Worm (Caenorhabditis elegans) whole organism, L2 larva: Measurements from ENCODE around the gene fbxa-10.
"Not testable (repeated sequence)": the region's sequence is repeated elsewhere in the genome, so short reads cannot be mapped to it uniquely, and the experiment has no call there.

Experiments
- C34F6.9 ChIP-seq: fragments of 150-350 bp; optimal IDR thresholded peaks from 2 replicates; lab custom pipeline; 2014; ENCODE audit warnings: missing biosample characterization, missing genetic modification characterization
- F13H6.1 ChIP-seq: sonication (generic microtip); optimal IDR thresholded peaks from 2 replicates; lab custom pipeline; 2016; ENCODE audit warnings: missing genetic modification characterization, missing compliant biosample characterization
- R02D3.7 ChIP-seq: fragments of 150-350 bp; optimal IDR thresholded peaks from 2 replicates; lab custom pipeline; 2014; ENCODE audit warnings: missing biosample characterization, missing genetic modification characterization
- ama-1 ChIP-seq: fragments of 150-350 bp; optimal IDR thresholded peaks from 2 replicates; lab custom pipeline; 2018; ENCODE audit warnings: inconsistent platforms
- crh-2 ChIP-seq: sonication (generic microtip); optimal IDR thresholded peaks from 2 replicates; lab custom pipeline; 2017; ENCODE audit warnings: missing biosample characterization, missing genetic modification characterization
- dmd-4 ChIP-seq: sonication (generic microtip); optimal IDR thresholded peaks from 2 replicates; lab custom pipeline; 2017; ENCODE audit warnings: missing biosample characterization, missing genetic modification characterization
- egl-27 ChIP-seq: sonication (generic microtip); optimal IDR thresholded peaks from 3 replicates; lab custom pipeline; 2017; ENCODE audit warnings: missing biosample characterization, missing genetic modification reagents, missing genetic modification characterization
- elt-3 ChIP-seq: sonication (generic microtip); optimal IDR thresholded peaks from 2 replicates; lab custom pipeline; 2017; ENCODE audit warnings: missing biosample characterization, missing genetic modification characterization
- gmeb-1 ChIP-seq: fragments of 150-350 bp; optimal IDR thresholded peaks from 2 replicates; lab custom pipeline; 2014; ENCODE audit warnings: missing biosample characterization, missing genetic modification characterization
- lsy-2 ChIP-seq, 2 experiments: fragments of 150-350 bp in 1 of 2; sonication (generic microtip) in 1 of 2; optimal IDR thresholded peaks; 2 replicates each; lab custom pipeline; 2014 to 2017; ENCODE audit warnings: missing biosample characterization in 2 of 2, missing genetic modification characterization in 2 of 2
- mab-5 ChIP-seq: fragments of 150-350 bp; optimal IDR thresholded peaks from 2 replicates; lab custom pipeline; 2014; ENCODE audit warnings: missing biosample characterization, missing genetic modification characterization
- mdl-1 ChIP-seq, 2 experiments: fragments of 150-350 bp in 1 of 2; sonication (generic microtip) in 1 of 2; optimal IDR thresholded peaks; 2 replicates each; lab custom pipeline; 2017; ENCODE audit warnings: missing biosample characterization in 2 of 2, missing genetic modification characterization in 2 of 2
- nhr-10 ChIP-seq: sonication (generic microtip); optimal IDR thresholded peaks from 2 replicates; lab custom pipeline; 2017; ENCODE audit warnings: missing biosample characterization, missing genetic modification characterization
- nhr-11 ChIP-seq: fragments of 150-350 bp; optimal IDR thresholded peaks from 2 replicates; lab custom pipeline; 2014; ENCODE audit warnings: missing biosample characterization, missing genetic modification characterization
- nhr-129 ChIP-seq: fragments of 150-350 bp; optimal IDR thresholded peaks from 2 replicates; lab custom pipeline; 2014; ENCODE audit warnings: missing biosample characterization, missing genetic modification characterization
- nhr-21 ChIP-seq: fragments of 150-350 bp; optimal IDR thresholded peaks from 2 replicates; lab custom pipeline; 2014; ENCODE audit warnings: missing biosample characterization, missing genetic modification characterization
- nhr-237 ChIP-seq: fragments of 150-350 bp; optimal IDR thresholded peaks from 2 replicates; lab custom pipeline; 2014; ENCODE audit warnings: missing biosample characterization, missing genetic modification characterization
- nhr-25 ChIP-seq: fragments of 150-350 bp; sonication (generic microtip); optimal IDR thresholded peaks from 3 replicates; lab custom pipeline; 2014; ENCODE audit warnings: missing biosample characterization, missing genetic modification characterization
- nhr-6 ChIP-seq: fragments of 150-350 bp; optimal IDR thresholded peaks from 2 replicates; lab custom pipeline; 2014; ENCODE audit warnings: missing biosample characterization, missing genetic modification characterization
- peb-1 ChIP-seq: fragments of 150-350 bp; optimal IDR thresholded peaks from 2 replicates; lab custom pipeline; 2014; ENCODE audit warnings: missing biosample characterization, missing genetic modification characterization
- sem-4 ChIP-seq: fragments of 150-350 bp; optimal IDR thresholded peaks from 2 replicates; lab custom pipeline; 2014; ENCODE audit warnings: missing biosample characterization, missing genetic modification reagents, missing genetic modification characterization
- skn-1 ChIP-seq: sonication (generic microtip); optimal IDR thresholded peaks from 2 replicates; lab custom pipeline; 2017; ENCODE audit warnings: missing biosample characterization, missing genetic modification characterization
- sma-3 ChIP-seq: sonication (generic microtip); optimal IDR thresholded peaks from 2 replicates; lab custom pipeline; 2016; ENCODE audit warnings: missing genetic modification reagents, missing genetic modification characterization, missing compliant biosample characterization
- sma-9 ChIP-seq, 2 experiments: fragments of 150-350 bp in 1 of 2; sonication (generic microtip) in 1 of 2; optimal IDR thresholded peaks; 2 replicates each; lab custom pipeline; 2014 to 2016; ENCODE audit warnings: missing genetic modification characterization in 2 of 2, mild to moderate bottlenecking in 1 of 2, missing biosample characterization in 1 of 2, missing compliant biosample characterization in 1 of 2, missing genetic modification reagents in 1 of 2, moderate library complexity in 1 of 2
- unc-39 ChIP-seq: fragments of 150-350 bp; optimal IDR thresholded peaks from 2 replicates; lab custom pipeline; 2014; ENCODE audit warnings: missing biosample characterization, missing genetic modification characterization
- unc-55 ChIP-seq: fragments of 150-350 bp; sonication (generic microtip); optimal IDR thresholded peaks from 3 replicates; lab custom pipeline; 2014; ENCODE audit warnings: missing biosample characterization, missing genetic modification reagents, missing genetic modification characterization
- unc-62 ChIP-seq: fragments of 150-350 bp; optimal IDR thresholded peaks from 2 replicates; lab custom pipeline; 2014; ENCODE audit warnings: missing biosample characterization, missing genetic modification reagents, missing genetic modification characterization
- zag-1 ChIP-seq: fragments of 150-350 bp; optimal IDR thresholded peaks from 2 replicates; lab custom pipeline; 2014; ENCODE audit warnings: missing biosample characterization, missing genetic modification characterization
- ztf-1 ChIP-seq: fragments of 200-800 bp; sonication (Bioruptor generic); conservative IDR thresholded peaks from 2 replicates; pipeline ENCODE4 v1.3.6; 2022; ENCODE audit warnings: missing genetic modification characterization, missing compliant biosample characterization
- ztf-11 ChIP-seq: sonication (generic microtip); optimal IDR thresholded peaks from 2 replicates; lab custom pipeline; 2017; ENCODE audit warnings: missing biosample characterization, missing genetic modification characterization
- ztf-4 ChIP-seq: fragments of 150-350 bp; optimal IDR thresholded peaks from 2 replicates; lab custom pipeline; 2014; ENCODE audit warnings: missing biosample characterization, missing genetic modification characterization

fbxa-10 gene

ce11 chrIII:909540-909939 is 42.6 kb upstream of the fbxa-10 start, which contains the start of gene crls-1:
Gene crls-1 (minus strand): TSS chrIII:909902.
- TF ChIP-seq unc-39 (tag; lab: Kevin White, UChicago) (no peak), lsy-2 (tag; optimal IDR thresholded peaks at IDR 0.05; lab: Kevin White, UChicago) (peak in 1 of 2 experiments; percentile 14), nhr-10 (tag; lab: Kevin White, UChicago) (no peak)

- TF ChIP-seq unc-55 (peak; percentile 69), ztf-11 (no peak), crh-2 (tag; lab: Kevin White, UChicago) (peak; percentile 23), ztf-4 (tag; lab: Kevin White, UChicago) (no peak), lsy-2 (tag; optimal IDR thresholded peaks at IDR 0.05; lab: Kevin White, UChicago) (peak in 1 of 2 experiments; percentile 70), nhr-129 (peak; percentile 4), C34F6.9 (peak; percentile 63)
Measured at ce11 chrIII:910540-911311, 41.5 kb upstream of the fbxa-10 start, which contains the start of the genes F23H11.5 and bra-2. Gene F23H11.5 (minus strand): TSS chrIII:910590. Gene bra-2 (plus strand): TSS chrIII:911261.

DNA sequence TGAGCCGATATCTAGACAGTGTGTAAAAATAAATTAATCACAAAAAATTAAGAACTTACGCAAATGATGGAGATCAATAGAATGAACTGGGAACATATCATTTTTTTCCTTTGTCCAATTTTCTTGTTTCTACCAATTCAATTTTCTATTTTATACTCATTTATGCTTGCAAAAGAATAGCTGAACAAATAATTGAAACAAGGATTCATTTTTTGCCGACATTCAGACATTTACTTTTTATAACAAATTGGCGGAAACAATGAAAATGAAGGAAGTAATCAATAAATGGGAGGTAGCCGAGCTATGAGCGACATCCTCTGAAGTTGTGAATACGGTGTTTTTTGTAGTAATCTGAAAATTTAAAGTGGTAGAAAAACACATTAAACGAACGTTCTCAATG is 35.3 kb upstream of the fbxa-10 start, which contains the start of gene idpp-13:
TSS of gene idpp-13 (minus strand) at position 101 of the 400 bp plus-strand sequence.
- no peak for TF ChIP-seq sma-9 (GFP tag; optimal IDR thresholded peaks at IDR 0.05; lab: Kevin White, UChicago)
- no peak for TF ChIP-seq sma-9 (tag; optimal IDR thresholded peaks at IDR 0.05; lab: Kevin White, UChicago)
- no peak for TF ChIP-seq R02D3.7 (tag; lab: Kevin White, UChicago)
- no peak for TF ChIP-seq dmd-4 (tag; lab: Kevin White, UChicago)
- TF ChIP-seq nhr-129, result no peak
- TF ChIP-seq C34F6.9, result no peak

DNA sequence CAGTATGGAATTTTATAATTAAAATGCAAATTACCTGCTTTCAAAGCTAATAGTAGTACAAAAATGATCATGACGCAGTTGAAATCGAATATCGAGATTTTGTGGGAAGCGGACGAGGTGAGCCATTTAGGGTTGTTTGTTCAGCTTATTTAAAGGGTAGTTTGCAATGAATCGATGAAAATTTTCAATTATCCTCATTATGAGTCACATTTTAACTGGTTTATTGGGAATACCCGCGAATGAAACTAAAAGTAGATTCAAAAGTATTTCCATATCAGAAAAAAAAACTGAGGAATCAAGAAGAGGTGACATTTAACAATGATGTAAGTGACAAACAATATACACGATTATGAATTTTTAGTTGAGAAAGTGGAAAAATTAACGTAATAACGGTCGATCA is 32.9 kb upstream of the fbxa-10 start, which contains the start of gene F23H11.7:
TSS of gene F23H11.7 (minus strand) at position 101 of the 400 bp plus-strand sequence.
- no peak for TF ChIP-seq nhr-237 (tag; lab: Kevin White, UChicago)
- TF ChIP-seq sem-4 (tag; lab: Kevin White, UChicago), result no peak
- no peak for TF ChIP-seq crh-2 (tag; lab: Kevin White, UChicago)
- no peak for TF ChIP-seq sma-9 (GFP tag; optimal IDR thresholded peaks at IDR 0.05; lab: Kevin White, UChicago)
- TF ChIP-seq sma-9 (tag; optimal IDR thresholded peaks at IDR 0.05; lab: Kevin White, UChicago), result no peak
- no peak for TF ChIP-seq nhr-11 (tag; lab: Kevin White, UChicago)
- TF ChIP-seq lsy-2 (tag; optimal IDR thresholded peaks at IDR 0.05; lab: Kevin White, UChicago), result no peak
- no peak for TF ChIP-seq nhr-21 (tag; lab: Kevin White, UChicago)
- TF ChIP-seq mab-5, result no peak
- TF ChIP-seq nhr-6, result no peak
- TF ChIP-seq ztf-1, result no peak
- no peak for TF ChIP-seq ztf-11
- no peak for TF ChIP-seq ztf-4 (tag; lab: Kevin White, UChicago)
- no peak for TF ChIP-seq egl-27 (tag; lab: Kevin White, UChicago)
- TF ChIP-seq nhr-25, result no peak
- TF ChIP-seq unc-39 (tag; lab: Kevin White, UChicago), result no peak
- no peak for TF ChIP-seq F13H6.1 (tag; lab: Kevin White, UChicago)
- TF ChIP-seq skn-1, result no peak

DNA sequence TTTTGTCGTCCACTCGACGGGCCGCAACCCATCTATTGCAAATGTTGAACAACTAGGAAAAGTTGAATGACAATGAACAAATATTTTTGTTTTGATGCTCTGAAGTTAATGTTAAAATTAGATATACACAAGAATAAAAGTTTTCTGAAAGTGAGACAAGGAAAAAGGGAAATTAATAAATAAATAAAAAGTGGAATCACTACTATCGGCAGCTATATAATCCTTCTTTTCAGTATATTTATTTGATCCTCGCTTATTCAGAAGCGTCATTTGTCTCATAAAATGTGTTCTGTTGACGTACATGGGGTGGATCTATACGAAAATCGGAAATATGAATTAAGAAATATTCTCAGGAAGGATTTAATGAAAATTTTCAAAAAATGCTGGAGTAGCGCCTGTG is 26.0 kb upstream of the fbxa-10 start, which contains the start of gene pef-1:
TSS of gene pef-1 (minus strand) at position 101 of the 400 bp plus-strand sequence.
- TF ChIP-seq unc-62 (GFP tag; lab: Kevin White, UChicago) (no peak), zag-1 (no peak), gmeb-1 (tag; lab: Kevin White, UChicago) (no peak), elt-3 (no peak), ama-1 (no peak), sma-3 (GFP tag; lab: Kevin White, UChicago) (no peak), peb-1 (no peak), C34F6.9 (no peak), crh-2 (tag; lab: Kevin White, UChicago) (no peak), mdl-1 (tag; optimal IDR thresholded peaks at IDR 0.05; lab: Kevin White, UChicago) (no peak)

DNA sequence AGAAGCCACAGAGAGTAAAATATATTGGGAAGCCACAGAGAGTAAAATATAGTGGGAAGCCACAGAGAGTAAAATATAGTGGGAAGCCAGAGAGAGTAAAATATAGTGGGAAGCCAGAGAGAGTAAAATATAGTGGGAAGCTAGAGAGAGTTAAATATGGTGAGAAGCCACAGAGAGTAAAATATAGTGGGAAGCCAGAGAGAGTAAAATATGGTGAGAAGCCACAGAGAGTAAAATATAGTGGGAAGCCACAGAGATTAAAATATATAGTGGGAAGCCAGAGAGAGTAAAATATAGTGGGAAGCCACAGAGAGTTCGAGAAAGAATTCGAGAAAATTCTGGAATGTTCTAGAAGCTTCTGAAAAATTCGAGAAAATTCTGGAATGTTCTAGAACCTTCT is 20.8 kb upstream of the fbxa-10 start:
- peak; percentile 18 for TF ChIP-seq sma-9 (GFP tag; optimal IDR thresholded peaks at IDR 0.05; lab: Kevin White, UChicago)
- not testable (repeated sequence) for TF ChIP-seq sma-9 (tag; optimal IDR thresholded peaks at IDR 0.05; lab: Kevin White, UChicago)
